Worm (Caenorhabditis elegans) whole organism, L2 larva: ENCODE measurements around the gene klp-17.

Source experiments
- Y55F3AM.14 ChIP-seq: fragments of 200-800 bp; sonication (Bioruptor generic); optimal IDR thresholded peaks from 2 replicates; lab custom pipeline; 2018; ENCODE audit warnings: mild to moderate bottlenecking, missing genetic modification characterization, missing compliant biosample characterization
- ama-1 ChIP-seq: fragments of 150-350 bp; optimal IDR thresholded peaks from 2 replicates; lab custom pipeline; 2018; ENCODE audit warnings: inconsistent platforms
- ceh-82 ChIP-seq: fragments of 150-350 bp; optimal IDR thresholded peaks from 2 replicates; lab custom pipeline; 2014; ENCODE audit warnings: missing biosample characterization, missing genetic modification characterization
- egl-27 ChIP-seq: sonication (generic microtip); optimal IDR thresholded peaks from 3 replicates; lab custom pipeline; 2017; ENCODE audit warnings: missing biosample characterization, missing genetic modification reagents, missing genetic modification characterization
- elt-3 ChIP-seq: sonication (generic microtip); optimal IDR thresholded peaks from 2 replicates; lab custom pipeline; 2017; ENCODE audit warnings: missing biosample characterization, missing genetic modification characterization
- nhr-10 ChIP-seq: sonication (generic microtip); optimal IDR thresholded peaks from 2 replicates; lab custom pipeline; 2017; ENCODE audit warnings: missing biosample characterization, missing genetic modification characterization
- nhr-12 ChIP-seq: fragments of 150-350 bp; optimal IDR thresholded peaks from 2 replicates; lab custom pipeline; 2014; ENCODE audit warnings: missing biosample characterization, missing genetic modification characterization
- nhr-129 ChIP-seq: fragments of 150-350 bp; optimal IDR thresholded peaks from 2 replicates; lab custom pipeline; 2014; ENCODE audit warnings: missing biosample characterization, missing genetic modification characterization
- nhr-237 ChIP-seq: fragments of 150-350 bp; optimal IDR thresholded peaks from 2 replicates; lab custom pipeline; 2014; ENCODE audit warnings: missing biosample characterization, missing genetic modification characterization
- nhr-6 ChIP-seq: fragments of 150-350 bp; optimal IDR thresholded peaks from 2 replicates; lab custom pipeline; 2014; ENCODE audit warnings: missing biosample characterization, missing genetic modification characterization
- nhr-77 ChIP-seq: fragments of 150-350 bp; optimal IDR thresholded peaks from 2 replicates; lab custom pipeline; 2014; ENCODE audit warnings: missing biosample characterization, missing genetic modification characterization
- skn-1 ChIP-seq: sonication (generic microtip); optimal IDR thresholded peaks from 2 replicates; lab custom pipeline; 2017; ENCODE audit warnings: missing biosample characterization, missing genetic modification characterization
- ztf-11 ChIP-seq: sonication (generic microtip); optimal IDR thresholded peaks from 2 replicates; lab custom pipeline; 2017; ENCODE audit warnings: missing biosample characterization, missing genetic modification characterization

DNA sequence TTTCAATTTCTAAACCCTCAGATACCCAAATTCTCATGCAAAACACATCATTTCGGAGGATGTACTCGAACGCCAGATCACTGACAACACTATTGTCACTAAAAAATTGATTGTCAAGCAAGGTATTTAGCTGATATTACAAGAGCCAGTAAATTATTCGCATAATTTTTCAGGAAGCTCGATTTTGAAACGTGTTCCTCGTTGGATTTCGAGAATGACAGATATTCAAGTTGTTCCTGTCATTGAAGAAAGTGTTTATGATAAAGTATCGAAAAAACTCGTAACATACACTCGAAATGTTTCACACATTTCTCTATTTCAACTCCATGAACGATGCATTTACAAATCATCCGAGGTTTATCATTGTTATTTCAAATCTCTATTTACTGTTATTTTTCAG lies 28.4 kb upstream of the klp-17 start:
- TF ChIP-seq elt-3 (no peak), nhr-6 (no peak), egl-27 (tag; lab: Kevin White, UChicago) (no peak), skn-1 (tag; lab: Kevin White, UChicago) (no peak), nhr-12 (no peak), nhr-10 (tag; lab: Kevin White, UChicago) (no peak), nhr-237 (tag; lab: Kevin White, UChicago) (no peak), ztf-11 (tag; lab: Kevin White, UChicago) (no peak), ceh-82 (tag; lab: Kevin White, UChicago) (no peak), nhr-129 (tag; lab: Kevin White, UChicago) (no peak), Y55F3AM.14 (no peak), nhr-77 (no peak), ama-1 (lab: Kevin White, UChicago) (no peak)
